Worm (Caenorhabditis elegans) whole organism, early embryonic: ENCODE results near the gene Y54G2A.40.
A peak's percentile ranks its signal among the peaks of the same experiment; 100 is the strongest.

Experiments used
- B0310.2 ChIP-seq: sonication (generic microtip); optimal IDR thresholded peaks from 2 replicates; lab custom pipeline; 2016; ENCODE audit warnings: mild to moderate bottlenecking, missing genetic modification characterization, missing compliant biosample characterization
- F13C5.2 ChIP-seq: sonication (generic microtip); optimal IDR thresholded peaks from 2 replicates; lab custom pipeline; 2017; ENCODE audit warnings: mild to moderate bottlenecking, missing genetic modification characterization, inconsistent platforms, missing compliant biosample characterization
- aly-1 ChIP-seq: sonication (generic microtip); optimal IDR thresholded peaks from 2 replicates; lab custom pipeline; 2016; ENCODE audit warnings: missing genetic modification characterization, missing compliant biosample characterization
- ama-1 ChIP-seq: fragments of 150-350 bp; optimal IDR thresholded peaks from 2 replicates; lab custom pipeline; 2014
- ceh-13 ChIP-seq: fragments of 200-800 bp; sonication (Bioruptor generic); optimal IDR thresholded peaks from 2 replicates; lab custom pipeline; 2018; ENCODE audit warnings: mild to moderate bottlenecking, missing genetic modification characterization, missing compliant biosample characterization
- ceh-36 ChIP-seq: sonication (generic microtip); optimal IDR thresholded peaks from 2 replicates; lab custom pipeline; 2016; ENCODE audit warnings: missing genetic modification characterization, inconsistent platforms, missing compliant biosample characterization
- ets-7 ChIP-seq: sonication (generic microtip); optimal IDR thresholded peaks from 2 replicates; lab custom pipeline; 2016; ENCODE audit warnings: missing genotype, missing genetic modification characterization, missing compliant biosample characterization
- flt-1 ChIP-seq: fragments of 200-800 bp; sonication (Bioruptor generic); IDR thresholded peaks from 2 replicates; pipeline ENCODE4 v1.3.6; 2022; ENCODE audit warnings: missing genetic modification characterization, missing compliant biosample characterization
- hmbx-1 ChIP-seq: sonication (generic microtip); optimal IDR thresholded peaks from 2 replicates; lab custom pipeline; 2016; ENCODE audit warnings: mild to moderate bottlenecking, missing genetic modification characterization, missing compliant biosample characterization
- hmg-4 ChIP-seq: fragments of 200-800 bp; sonication (Bioruptor generic); optimal IDR thresholded peaks from 2 replicates; lab custom pipeline; 2018; ENCODE audit warnings: mild to moderate bottlenecking, missing genetic modification characterization, missing compliant biosample characterization
- hnd-1 ChIP-seq: sonication (generic microtip); optimal IDR thresholded peaks from 2 replicates; lab custom pipeline; 2016; ENCODE audit warnings: missing genetic modification characterization, missing compliant biosample characterization
- pes-1 ChIP-seq: fragments of 200-800 bp; sonication (Bioruptor generic); IDR thresholded peaks from 2 replicates; pipeline ENCODE4 v1.3.6; 2022; ENCODE audit warnings: missing genetic modification reagents, missing genetic modification characterization, missing compliant biosample characterization
- scrt-1 ChIP-seq: fragments of 200-800 bp; sonication (Bioruptor generic); IDR thresholded peaks from 2 replicates; pipeline ENCODE4 v1.3.6; 2022; ENCODE audit warnings: missing genetic modification characterization, missing compliant biosample characterization
- sea-1 ChIP-seq: fragments of 200-800 bp; sonication (Bioruptor generic); conservative IDR thresholded peaks from 2 replicates; pipeline ENCODE4 v1.3.6; 2022; ENCODE audit warnings: missing genetic modification characterization, missing compliant biosample characterization
- tbx-11 ChIP-seq: fragments of 200-800 bp; sonication (Bioruptor generic); IDR thresholded peaks from 2 replicates; pipeline ENCODE4 v1.3.6; 2022; ENCODE audit warnings: missing genetic modification characterization, missing compliant biosample characterization
- tbx-37 ChIP-seq: fragments of 200-800 bp; sonication (Bioruptor generic); conservative IDR thresholded peaks from 2 replicates; pipeline ENCODE4 v1.3.6; 2022; ENCODE audit warnings: missing genetic modification reagents, missing genetic modification characterization, missing compliant biosample characterization
- tra-4 ChIP-seq: sonication (generic microtip); optimal IDR thresholded peaks from 2 replicates; lab custom pipeline; 2017; ENCODE audit warnings: missing genetic modification characterization, missing compliant biosample characterization

Gene Y54G2A.40

ce11 chrIV:2805525-2805924 lies 40.8 kb upstream of the Y54G2A.40 start, which contains the start of gene Y54G2A.45:
Gene Y54G2A.45 (plus strand): TSS chrIV:2805857.
- TF ChIP-seq ceh-13 (GFP tag; lab: Kevin White, UChicago) = peak; percentile 80
- peak; percentile 64; the same call in 1 of the 2 replicates for TF ChIP-seq tbx-37
- TF ChIP-seq sea-1 (GFP tag; lab: Robert Waterston, UW) = peak; percentile 88
- TF ChIP-seq tra-4 = peak; percentile 30
- peak; percentile 65 for TF ChIP-seq aly-1 (tag; lab: Kevin White, UChicago)
- peak; percentile 49 for TF ChIP-seq hmbx-1 (tag; lab: Kevin White, UChicago)
- TF ChIP-seq scrt-1 (GFP tag; lab: Robert Waterston, UW) = peak; percentile 82
- TF ChIP-seq ets-7 (tag; lab: Kevin White, UChicago) = peak; percentile 37
- TF ChIP-seq ceh-36 (tag; lab: Kevin White, UChicago) = peak; percentile 67
- TF ChIP-seq B0310.2 (tag; lab: Kevin White, UChicago) = peak; percentile 81
- TF ChIP-seq F13C5.2 (tag; lab: Kevin White, UChicago) = no peak
- peak; percentile 85 for TF ChIP-seq flt-1 (GFP tag; lab: Robert Waterston, UW)
- TF ChIP-seq ama-1 = no peak
- peak; percentile 69 for TF ChIP-seq hnd-1
- TF ChIP-seq pes-1 = peak; percentile 88
- peak; percentile 81 for TF ChIP-seq tbx-11 (GFP tag; lab: Robert Waterston, UW)
- peak; percentile 87 for TF ChIP-seq hmg-4

- TF ChIP-seq hnd-1 (no peak), pes-1 (0 out of 2 replicates have a peak, but pooled peaks have one; percentile 22), tbx-37 (no peak), tbx-11 (GFP tag; lab: Robert Waterston, UW) (no peak), flt-1 (GFP tag; lab: Robert Waterston, UW) (0 out of 2 replicates have a peak, but pooled peaks have one; percentile 27), scrt-1 (GFP tag; lab: Robert Waterston, UW) (peak; percentile 42; the same call in 1 of the 2 replicates)
These were observed 38.1 kb upstream of the Y54G2A.40 start for ce11 chrIV:2808154-2808553.

- TF ChIP-seq flt-1 (GFP tag; lab: Robert Waterston, UW) (no peak), scrt-1 (GFP tag; lab: Robert Waterston, UW) (no peak), sea-1 (GFP tag; lab: Robert Waterston, UW) (no peak), hnd-1 (no peak), tbx-11 (GFP tag; lab: Robert Waterston, UW) (no peak), ets-7 (tag; lab: Kevin White, UChicago) (no peak), ama-1 (no peak), aly-1 (tag; lab: Kevin White, UChicago) (no peak)
These were observed 37.1 kb upstream of the Y54G2A.40 start, which contains the start of gene Y54G2A.76 for ce11 chrIV:2809208-2809607. Gene Y54G2A.76 (plus strand): TSS chrIV:2809410.

ce11 chrIV:2817038-2817437 lies 29.2 kb upstream of the Y54G2A.40 start:
- TF ChIP-seq ets-7 (tag; lab: Kevin White, UChicago) (no peak), hnd-1 (no peak), F13C5.2 (tag; lab: Kevin White, UChicago) (no peak), B0310.2 (tag; lab: Kevin White, UChicago) (no peak), flt-1 (GFP tag; lab: Robert Waterston, UW) (no peak), aly-1 (tag; lab: Kevin White, UChicago) (no peak), pes-1 (no peak), sea-1 (GFP tag; lab: Robert Waterston, UW) (no peak), tbx-37 (no peak), ceh-13 (GFP tag; lab: Kevin White, UChicago) (no peak), ama-1 (no peak), ceh-36 (tag; lab: Kevin White, UChicago) (no peak), hmbx-1 (tag; lab: Kevin White, UChicago) (no peak), tra-4 (no peak), hmg-4 (no peak)

- TF ChIP-seq sea-1 (GFP tag; lab: Robert Waterston, UW) (no peak), scrt-1 (GFP tag; lab: Robert Waterston, UW) (no peak), ceh-13 (GFP tag; lab: Kevin White, UChicago) (no peak), tbx-37 (no peak), tra-4 (no peak)
These were observed 26.6 kb upstream of the Y54G2A.40 start, which contains the start of gene Y54G2A.13 for ce11 chrIV:2819633-2820032. Gene Y54G2A.13 (minus strand): TSS chrIV:2819733.

ce11 chrIV:2820408-2820807 lies 25.9 kb upstream of the Y54G2A.40 start, which contains the start of gene Y54G2A.37:
Gene Y54G2A.37 (plus strand): TSS chrIV:2820708.
- TF ChIP-seq pes-1 = no peak
- no peak for TF ChIP-seq B0310.2 (tag; lab: Kevin White, UChicago)
- TF ChIP-seq tbx-37 = no peak
- no peak for TF ChIP-seq ama-1
- TF ChIP-seq hmbx-1 (tag; lab: Kevin White, UChicago) = no peak
- no peak for TF ChIP-seq hnd-1
- no peak for TF ChIP-seq scrt-1 (GFP tag; lab: Robert Waterston, UW)

- no peak for TF ChIP-seq pes-1
- no peak for TF ChIP-seq ets-7 (tag; lab: Kevin White, UChicago)
- TF ChIP-seq hmg-4 = no peak
- no peak for TF ChIP-seq aly-1 (tag; lab: Kevin White, UChicago)
- no peak for TF ChIP-seq tbx-11 (GFP tag; lab: Robert Waterston, UW)
- no peak for TF ChIP-seq ceh-36 (tag; lab: Kevin White, UChicago)
- TF ChIP-seq hnd-1 = no peak
- no peak for TF ChIP-seq tbx-37
- TF ChIP-seq ama-1 = no peak
These were observed 22.8 kb upstream of the Y54G2A.40 start, which contains the start of gene clec-80 for ce11 chrIV:2823446-2823845. Gene clec-80 (plus strand): TSS chrIV:2823746.

ce11 chrIV:2825460-2826103 lies 20.7 kb upstream of the Y54G2A.40 start:
- no peak for TF ChIP-seq hmbx-1 (tag; lab: Kevin White, UChicago)
- no peak for TF ChIP-seq tbx-37
- TF ChIP-seq tbx-11 (GFP tag; lab: Robert Waterston, UW) = no peak
- no peak for TF ChIP-seq hnd-1
- TF ChIP-seq B0310.2 (tag; lab: Kevin White, UChicago) = no peak
- TF ChIP-seq hmg-4 = no peak
- no peak for TF ChIP-seq ama-1
- TF ChIP-seq ceh-36 (tag; lab: Kevin White, UChicago) = no peak
- TF ChIP-seq sea-1 (GFP tag; lab: Robert Waterston, UW) = no peak
- TF ChIP-seq F13C5.2 (tag; lab: Kevin White, UChicago) = no peak
- no peak for TF ChIP-seq aly-1 (tag; lab: Kevin White, UChicago)
- TF ChIP-seq ets-7 (tag; lab: Kevin White, UChicago) = no peak
- no peak for TF ChIP-seq ceh-13 (GFP tag; lab: Kevin White, UChicago)
- no peak for TF ChIP-seq pes-1
- TF ChIP-seq tra-4 = no peak
- no peak for TF ChIP-seq flt-1 (GFP tag; lab: Robert Waterston, UW)
- no peak for TF ChIP-seq scrt-1 (GFP tag; lab: Robert Waterston, UW)
